ENCODE assay signal across 1 worm cellular context in the genomic region with DNA sequence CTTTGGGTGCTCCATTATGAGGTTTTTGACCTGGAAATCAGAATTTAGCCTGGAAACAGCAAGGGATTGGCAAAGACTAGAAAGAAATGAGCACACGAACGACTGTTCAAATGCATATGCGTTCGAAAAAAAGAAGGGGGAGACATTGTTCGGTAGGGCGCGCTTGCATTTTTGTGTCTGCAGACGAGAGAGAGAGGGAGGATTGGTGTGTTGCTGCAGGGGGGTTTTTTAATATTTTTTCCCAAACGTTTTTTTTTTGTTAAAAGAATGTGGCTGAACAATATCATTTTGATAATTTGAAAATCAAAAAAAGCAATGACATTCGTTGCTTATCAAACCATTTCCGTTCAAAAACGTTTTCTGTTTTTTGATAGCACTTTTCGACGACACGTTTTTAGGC.
A peak's percentile ranks its signal among the peaks of the same experiment; 100 is the strongest.
TF ChIP-seq lines count a peak whose summit lies in the region.

Gene T09B9.4, minus strand, starts transcription at position 30 of the 400 bp plus-strand sequence.

TF ChIP-seq in whole organism, L1 larva, 84 proteins besides CTCF, POLR2A, EP300 and RAD21 (continued from another document):
- TF ChIP-seq pag-3 (tag; optimal IDR thresholded peaks at IDR 0.05; lab: Kevin White, UChicago; ENCODE audit: borderline replicate concordance, insufficient read depth) (no peak), aly-2 (tag; optimal IDR thresholded peaks at IDR 0.05; lab: Kevin White, UChicago) (no peak), tlp-1 (tag; optimal IDR thresholded peaks at IDR 0.05; lab: Kevin White, UChicago) (no peak), mef-2 (tag; optimal IDR thresholded peaks at IDR 0.05; lab: Kevin White, UChicago) (no peak), sptf-1 (tag; optimal IDR thresholded peaks at IDR 0.05; lab: Kevin White, UChicago) (no peak), sox-4 (tag; optimal IDR thresholded peaks at IDR 0.05; lab: Kevin White, UChicago) (no peak), hlh-17 (GFP tag; optimal IDR thresholded peaks at IDR 0.05; lab: Kevin White, UChicago; ENCODE audit: borderline replicate concordance) (no peak), ceh-8 (GFP tag; optimal IDR thresholded peaks at IDR 0.05; lab: Kevin White, UChicago) (no peak), nhr-20 (tag; optimal IDR thresholded peaks at IDR 0.05; lab: Kevin White, UChicago) (no peak), skn-1 (tag; optimal IDR thresholded peaks at IDR 0.05; lab: Kevin White, UChicago) (peak; percentile 12), ets-5 (GFP tag; IDR thresholded peaks at IDR 0.05; lab: Robert Waterston, UW) (no peak), ztf-4 (tag; optimal IDR thresholded peaks at IDR 0.05; lab: Kevin White, UChicago) (no peak), blmp-1 (tag; optimal IDR thresholded peaks at IDR 0.05; lab: Kevin White, UChicago) (peak; percentile 21), F16B12.6 (tag; optimal IDR thresholded peaks at IDR 0.05; lab: Kevin White, UChicago) (no peak), dpl-1 (GFP tag; optimal IDR thresholded peaks at IDR 0.05; lab: Kevin White, UChicago) (peak in 1 of 3 experiments; percentile 18), nhr-90 (tag; optimal IDR thresholded peaks at IDR 0.05; lab: Kevin White, UChicago; ENCODE audit: poor library complexity) (no peak), unc-130 (tag; optimal IDR thresholded peaks at IDR 0.05; lab: Kevin White, UChicago) (no peak), ces-1 (GFP tag; optimal IDR thresholded peaks at IDR 0.05; lab: Kevin White, UChicago) (no peak), zag-1 (tag; optimal IDR thresholded peaks at IDR 0.05; lab: Kevin White, UChicago) (no peak), Y116A8C.19 (tag; optimal IDR thresholded peaks at IDR 0.05; lab: Kevin White, UChicago; ENCODE audit: borderline replicate concordance) (no peak), fkh-4 (tag; optimal IDR thresholded peaks at IDR 0.05; lab: Kevin White, UChicago; ENCODE audit: borderline replicate concordance) (no peak), nhr-28 (tag; optimal IDR thresholded peaks at IDR 0.05; lab: Kevin White, UChicago) (no peak), pax-3 (tag; optimal IDR thresholded peaks at IDR 0.05; lab: Kevin White, UChicago) (no peak), egl-13 (tag; optimal IDR thresholded peaks at IDR 0.05; lab: Kevin White, UChicago) (no peak), fkh-8 (tag; optimal IDR thresholded peaks at IDR 0.05; lab: Kevin White, UChicago) (no peak), lin-14 (GFP tag; optimal IDR thresholded peaks at IDR 0.05; lab: Kevin White, UChicago) (peak; percentile 92), lsy-2 (tag; optimal IDR thresholded peaks at IDR 0.05; lab: Kevin White, UChicago) (no peak), mep-1 (tag; optimal IDR thresholded peaks at IDR 0.05; lab: Kevin White, UChicago) (peak; percentile 35), nhr-85 (tag; lab: Kevin White, UChicago) (no peak), isw-1 (GFP tag; IDR thresholded peaks at IDR 0.05; lab: Robert Waterston, UW) (no peak), alr-1 (tag; optimal IDR thresholded peaks at IDR 0.05; lab: Kevin White, UChicago; ENCODE audit: borderline replicate concordance) (no peak), aha-1 (tag; optimal IDR thresholded peaks at IDR 0.05; lab: Kevin White, UChicago) (no peak), nhr-71 (tag; optimal IDR thresholded peaks at IDR 0.05; lab: Kevin White, UChicago) (no peak), nhr-12 (tag; optimal IDR thresholded peaks at IDR 0.05; lab: Kevin White, UChicago) (no peak), efl-1 (optimal IDR thresholded peaks at IDR 0.05; lab: Kevin White, UChicago) (peak in 1 of 2 experiments; percentile 8), efl-1 (GFP tag; optimal IDR thresholded peaks at IDR 0.05 in 1 of 2; lab: Kevin White, UChicago) (peak; percentile 36 to 42), egl-27 (tag; optimal IDR thresholded peaks at IDR 0.05; lab: Kevin White, UChicago) (no peak), irx-1 (tag; optimal IDR thresholded peaks at IDR 0.05; lab: Kevin White, UChicago) (no peak), lin-35 (GFP tag; optimal IDR thresholded peaks at IDR 0.05; lab: Kevin White, UChicago) (no peak)
